Worm (Caenorhabditis elegans): ENCODE results near the gene sre-20.

DNA sequence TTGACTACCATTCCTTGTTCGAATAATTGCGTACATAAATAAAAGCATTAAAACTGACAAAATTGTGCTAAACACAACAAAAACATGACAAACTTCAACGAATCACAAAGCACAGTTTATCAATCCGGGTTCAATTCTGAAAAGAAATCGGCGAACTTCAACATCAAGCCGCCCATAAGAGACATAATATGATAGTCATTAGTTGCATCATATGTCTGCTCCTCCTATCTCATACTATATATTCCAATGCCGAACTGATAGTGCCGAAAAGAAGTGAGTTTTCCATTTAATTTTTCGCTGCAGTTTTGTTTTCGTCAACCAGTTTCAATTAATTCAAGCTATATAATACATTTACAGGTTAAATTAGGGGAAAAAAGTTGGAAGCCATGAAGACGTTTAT lies 43.1 kb downstream of the sre-20 start, which contains the start of gene hrg-7:
- TF ChIP-seq mcd-1 (GFP tag; IDR thresholded peaks at IDR 0.05) (no peak), nhr-27 (tag; optimal IDR thresholded peaks at IDR 0.05) (no peak), pha-4 (tag; optimal IDR thresholded peaks at IDR 0.05) (no peak), hmg-20 (GFP tag; IDR thresholded peaks at IDR 0.05) (no peak), ztf-6 (GFP tag; IDR thresholded peaks at IDR 0.05) (no peak), mxl-1 (tag; optimal IDR thresholded peaks at IDR 0.05) (no peak), ztf-22 (GFP tag; optimal IDR thresholded peaks at IDR 0.05) (no peak), tbx-9 (tag; optimal IDR thresholded peaks at IDR 0.05; ENCODE audit: borderline replicate concordance) (no peak), xnd-1 (tag; optimal IDR thresholded peaks at IDR 0.05) (no peak), F10E7.11 (tag; optimal IDR thresholded peaks at IDR 0.05) (no peak), sdz-38 (tag; optimal IDR thresholded peaks at IDR 0.05) (no peak)
